Worm (Caenorhabditis elegans) whole organism, L3 larva: ENCODE results near the gene F58E6.13.

Source experiments
- R02D3.7 ChIP-seq: fragments of 150-350 bp; optimal IDR thresholded peaks from 2 replicates; lab custom pipeline; 2014; ENCODE audit warnings: missing biosample characterization, missing genetic modification characterization
- ZK546.5 ChIP-seq: sonication (generic microtip); optimal IDR thresholded peaks from 2 replicates; lab custom pipeline; 2017; ENCODE audit warnings: missing biosample characterization, missing genetic modification characterization
- ceh-16 ChIP-seq: sonication (generic microtip); optimal IDR thresholded peaks from 2 replicates; lab custom pipeline; 2017; ENCODE audit warnings: missing biosample characterization, missing genetic modification characterization
- ceh-28 ChIP-seq: fragments of 150-350 bp; optimal IDR thresholded peaks from 2 replicates; lab custom pipeline; 2014; ENCODE audit warnings: missing biosample characterization, missing genetic modification reagents, missing genetic modification characterization
- ceh-9 ChIP-seq: sonication (generic microtip); optimal IDR thresholded peaks from 2 replicates; lab custom pipeline; 2018; ENCODE audit warnings: missing biosample characterization, missing genetic modification characterization
- daf-12 ChIP-seq: fragments of 150-350 bp; optimal IDR thresholded peaks from 2 replicates; lab custom pipeline; 2014; ENCODE audit warnings: missing biosample characterization, missing genetic modification reagents, missing genetic modification characterization
- egl-27 ChIP-seq: sonication (generic microtip); optimal IDR thresholded peaks from 4 replicates; lab custom pipeline; 2017; ENCODE audit warnings: missing biosample characterization, missing genetic modification reagents, missing genetic modification characterization
- egl-5 ChIP-seq: fragments of 150-350 bp; optimal IDR thresholded peaks from 2 replicates; lab custom pipeline; 2017; ENCODE audit warnings: missing biosample characterization, missing genetic modification reagents, missing genetic modification characterization, inconsistent platforms
- elt-2 ChIP-seq: sonication (generic microtip); optimal IDR thresholded peaks from 2 replicates; lab custom pipeline; 2016; ENCODE audit warnings: missing genetic modification reagents, mild to moderate bottlenecking, missing genetic modification characterization, missing compliant biosample characterization
- eor-1 ChIP-seq, 2 experiments: fragments of 150-350 bp; optimal IDR thresholded peaks; 2 replicates each; lab custom pipeline; 2014 to 2018; ENCODE audit warnings: missing biosample characterization in 2 of 2, missing genetic modification characterization in 2 of 2
- fkh-10 ChIP-seq: sonication (generic microtip); optimal IDR thresholded peaks from 2 replicates; lab custom pipeline; 2017; ENCODE audit warnings: missing biosample characterization, missing genetic modification reagents, missing genetic modification characterization
- fos-1 ChIP-seq: fragments of 150-350 bp; optimal IDR thresholded peaks from 2 replicates; lab custom pipeline; 2014; ENCODE audit warnings: missing biosample characterization, missing genetic modification characterization
- hmg-11 ChIP-seq: sonication (generic microtip); optimal IDR thresholded peaks from 2 replicates; lab custom pipeline; 2016; ENCODE audit warnings: missing genetic modification characterization, missing compliant biosample characterization
- jun-1 ChIP-seq: fragments of 150-350 bp; optimal IDR thresholded peaks from 2 replicates; lab custom pipeline; 2014; ENCODE audit warnings: missing biosample characterization, missing genetic modification reagents, missing genetic modification characterization
- lin-39 ChIP-seq: fragments of 150-350 bp; optimal IDR thresholded peaks from 2 replicates; lab custom pipeline; 2018; ENCODE audit warnings: missing biosample characterization, missing genetic modification reagents, missing genetic modification characterization
- lsy-12 ChIP-seq: sonication (generic microtip); optimal IDR thresholded peaks from 2 replicates; lab custom pipeline; 2016; ENCODE audit warnings: mild to moderate bottlenecking, missing genetic modification characterization, missing compliant biosample characterization
- mdl-1 ChIP-seq: fragments of 150-350 bp; optimal IDR thresholded peaks from 2 replicates; lab custom pipeline; 2014; ENCODE audit warnings: missing biosample characterization, missing genetic modification characterization
- mml-1 ChIP-seq: fragments of 150-350 bp; sonication (generic microtip); optimal IDR thresholded peaks from 3 replicates; lab custom pipeline; 2014; ENCODE audit warnings: missing biosample characterization, missing genetic modification characterization
- nfya-1 ChIP-seq: sonication (generic microtip); optimal IDR thresholded peaks from 2 replicates; lab custom pipeline; 2017; ENCODE audit warnings: missing genetic modification characterization, mild to moderate bottlenecking, missing compliant biosample characterization, antibody characterized with exemption, moderate library complexity; ENCODE audit not compliant: insufficient read depth
- nhr-11 ChIP-seq: fragments of 150-350 bp; optimal IDR thresholded peaks from 2 replicates; lab custom pipeline; 2014; ENCODE audit warnings: missing biosample characterization, missing genetic modification characterization
- nhr-23 ChIP-seq: fragments of 150-350 bp; optimal IDR thresholded peaks from 2 replicates; lab custom pipeline; 2014; ENCODE audit warnings: missing biosample characterization, missing genetic modification reagents, missing genetic modification characterization
- nhr-237 ChIP-seq: fragments of 150-350 bp; optimal IDR thresholded peaks from 2 replicates; lab custom pipeline; 2014; ENCODE audit warnings: missing biosample characterization, missing genetic modification characterization
- nhr-76 ChIP-seq: fragments of 150-350 bp; sonication (generic microtip); optimal IDR thresholded peaks from 5 replicates; lab custom pipeline; 2014; ENCODE audit warnings: missing biosample characterization, missing genetic modification characterization
- nhr-77 ChIP-seq: fragments of 150-350 bp; optimal IDR thresholded peaks from 2 replicates; lab custom pipeline; 2014; ENCODE audit warnings: missing biosample characterization, missing genetic modification characterization
- pqm-1 ChIP-seq: fragments of 150-350 bp; optimal IDR thresholded peaks from 2 replicates; lab custom pipeline; 2017; ENCODE audit warnings: missing biosample characterization, missing genetic modification characterization, inconsistent platforms
- sea-2 ChIP-seq: fragments of 150-350 bp; sonication (generic microtip); optimal IDR thresholded peaks from 4 replicates; lab custom pipeline; 2014; ENCODE audit warnings: missing biosample characterization, missing genetic modification reagents, missing genetic modification characterization
- skn-1 ChIP-seq: fragments of 150-350 bp; optimal IDR thresholded peaks from 2 replicates; lab custom pipeline; 2014; ENCODE audit warnings: missing biosample characterization, missing genetic modification characterization
- tbx-2 ChIP-seq: sonication (generic microtip); optimal IDR thresholded peaks from 2 replicates; lab custom pipeline; 2016; ENCODE audit warnings: mild to moderate bottlenecking, missing genetic modification characterization, missing compliant biosample characterization
- unc-62 ChIP-seq: fragments of 150-350 bp; sonication (generic microtip); optimal IDR thresholded peaks from 4 replicates; lab custom pipeline; 2014; ENCODE audit warnings: missing biosample characterization, missing genetic modification reagents, missing genetic modification characterization
- zag-1 ChIP-seq: fragments of 150-350 bp; optimal IDR thresholded peaks from 2 replicates; lab custom pipeline; 2014; ENCODE audit warnings: missing biosample characterization, missing genetic modification characterization
- ztf-11 ChIP-seq: fragments of 150-350 bp; optimal IDR thresholded peaks from 2 replicates; lab custom pipeline; 2014; ENCODE audit warnings: missing biosample characterization, missing genetic modification characterization
- ztf-4 ChIP-seq: fragments of 150-350 bp; optimal IDR thresholded peaks from 2 replicates; lab custom pipeline; 2014; ENCODE audit warnings: missing biosample characterization, missing genetic modification characterization

F58E6.13 gene

DNA sequence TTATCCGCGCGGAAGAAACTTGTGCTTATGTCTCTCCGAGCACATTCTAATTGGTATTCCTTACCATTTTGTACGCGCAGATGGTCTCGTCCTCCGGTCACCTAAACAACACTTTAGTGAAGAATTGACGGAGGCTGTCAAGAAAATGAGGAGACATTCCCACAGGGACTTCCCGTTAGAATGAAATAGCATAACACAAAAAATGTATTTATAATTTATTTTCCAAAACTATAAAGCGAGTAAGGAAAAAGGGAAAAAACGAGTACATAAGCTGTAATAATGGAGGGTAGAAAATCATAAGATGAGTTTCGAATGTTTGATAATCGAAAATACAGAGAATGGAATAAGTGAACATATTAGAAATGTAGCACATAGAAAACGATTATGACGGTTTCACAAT is 30.7 kb downstream of the F58E6.13 start, which contains the start of gene F46B6.12:
Gene F46B6.12 (minus strand): TSS at position 101 of the 400 bp plus-strand sequence.
- TF ChIP-seq elt-2 (tag; lab: Kevin White, UChicago) (no peak), nhr-23 (tag; lab: Kevin White, UChicago) (no peak), hmg-11 (tag; lab: Kevin White, UChicago) (no peak), ZK546.5 (tag; lab: Kevin White, UChicago) (no peak), daf-12 (tag; lab: Kevin White, UChicago) (no peak), ztf-11 (no peak), R02D3.7 (tag; lab: Kevin White, UChicago) (no peak), fkh-10 (GFP tag; lab: Kevin White, UChicago) (no peak), egl-27 (no peak)

ce11 chrV:9777645-9778044 is 32.6 kb downstream of the F58E6.13 start, which contains the start of gene smg-4:
Gene smg-4, minus strand, starts transcription at chrV:9777745.
- TF ChIP-seq zag-1 (tag; lab: Kevin White, UChicago) (no peak), lin-39 (tag; lab: Kevin White, UChicago) (no peak), mml-1 (tag; lab: Kevin White, UChicago) (no peak), jun-1 (tag; lab: Kevin White, UChicago) (no peak), ceh-9 (tag; lab: Kevin White, UChicago) (no peak), mdl-1 (tag; lab: Kevin White, UChicago) (no peak), fos-1 (tag; lab: Kevin White, UChicago) (no peak), eor-1 (tag; optimal IDR thresholded peaks at IDR 0.05; lab: Kevin White, UChicago) (no peak), R02D3.7 (tag; lab: Kevin White, UChicago) (no peak), nfya-1 (no peak)

ce11 chrV:9779418-9779817 is 34.4 kb downstream of the F58E6.13 start, which contains the start of gene F46B6.4:
Gene F46B6.4, minus strand, starts transcription at chrV:9779518.
- TF ChIP-seq eor-1 (tag; optimal IDR thresholded peaks at IDR 0.05; lab: Kevin White, UChicago): no peak
- TF ChIP-seq fkh-10 (GFP tag; lab: Kevin White, UChicago): no peak
- no peak for TF ChIP-seq pqm-1 (tag; lab: Kevin White, UChicago)
- no peak for TF ChIP-seq daf-12 (tag; lab: Kevin White, UChicago)
- TF ChIP-seq tbx-2 (tag; lab: Kevin White, UChicago): no peak
- TF ChIP-seq ZK546.5 (tag; lab: Kevin White, UChicago): no peak
- no peak for TF ChIP-seq lsy-12

ce11 chrV:9782045-9782444 is 37.0 kb downstream of the F58E6.13 start:
- TF ChIP-seq R02D3.7 (tag; lab: Kevin White, UChicago) (no peak), tbx-2 (tag; lab: Kevin White, UChicago) (no peak), lsy-12 (no peak), egl-27 (no peak), nhr-11 (tag; lab: Kevin White, UChicago) (no peak), jun-1 (tag; lab: Kevin White, UChicago) (no peak), ZK546.5 (tag; lab: Kevin White, UChicago) (no peak), egl-5 (no peak)

ce11 chrV:9782969-9783368 is 37.9 kb downstream of the F58E6.13 start, which contains the start of gene F46B6.5:
Gene F46B6.5, minus strand, starts transcription at chrV:9783069.
- no peak for TF ChIP-seq unc-62 (GFP tag; lab: Kevin White, UChicago)
- no peak for TF ChIP-seq skn-1 (tag; lab: Kevin White, UChicago)
- TF ChIP-seq nhr-237: no peak

DNA sequence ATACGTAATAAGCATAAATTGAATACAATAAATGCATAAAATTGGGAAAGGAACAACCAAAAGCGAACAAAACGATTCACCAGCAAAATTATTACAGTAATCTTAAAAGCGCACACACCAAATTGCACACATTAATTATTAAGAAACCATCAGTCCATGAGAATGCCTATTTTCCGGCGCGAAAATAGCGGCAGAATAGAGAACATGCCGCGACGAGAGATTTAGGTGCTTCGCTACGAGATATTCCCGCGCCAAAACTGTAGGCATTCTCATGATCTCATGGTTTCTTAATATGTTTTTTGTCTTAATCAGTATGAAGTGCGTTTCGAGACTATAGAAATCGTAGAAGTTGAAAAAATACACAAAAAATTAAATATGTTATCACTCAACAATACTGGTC is 39.2 kb downstream of the F58E6.13 start:
- no peak for TF ChIP-seq nhr-77 (tag; lab: Kevin White, UChicago)
- no peak for TF ChIP-seq sea-2 (GFP tag; lab: Kevin White, UChicago)
- TF ChIP-seq ceh-16 (tag; lab: Kevin White, UChicago): no peak
- TF ChIP-seq tbx-2 (tag; lab: Kevin White, UChicago): no peak
- TF ChIP-seq ztf-4 (tag; lab: Kevin White, UChicago): no peak
- no peak for TF ChIP-seq egl-27
- TF ChIP-seq ceh-28 (tag; lab: Kevin White, UChicago): no peak
- no peak for TF ChIP-seq jun-1 (tag; lab: Kevin White, UChicago)
- no peak for TF ChIP-seq nhr-76 (tag; lab: Kevin White, UChicago)
- no peak for TF ChIP-seq ztf-11
- TF ChIP-seq daf-12 (tag; lab: Kevin White, UChicago): no peak
